Worm (Caenorhabditis elegans): ENCODE results near the gene pho-11.

The pho-11 gene

ce11 chrII:9974967-9975366 is 43.3 kb downstream of the pho-11 start, which contains the start of gene aakg-5 (continued):
- TF ChIP-seq nhr-90 (tag; optimal IDR thresholded peaks at IDR 0.05; ENCODE audit: poor library complexity): peak; percentile 85
- TF ChIP-seq nhr-12 (tag; optimal IDR thresholded peaks at IDR 0.05): no peak
- no peak for TF ChIP-seq vab-15 (tag; optimal IDR thresholded peaks at IDR 0.05)
- TF ChIP-seq C16A3.4 (tag; optimal IDR thresholded peaks at IDR 0.05): peak; percentile 56
- peak; percentile 90 for TF ChIP-seq rnt-1 (tag; optimal IDR thresholded peaks at IDR 0.05)
- TF ChIP-seq blmp-1 (tag; optimal IDR thresholded peaks at IDR 0.05): peak; percentile 86
- TF ChIP-seq hlh-4 (tag; optimal IDR thresholded peaks at IDR 0.05): no peak
- peak; percentile 79 for TF ChIP-seq nhr-11 (tag; optimal IDR thresholded peaks at IDR 0.05)
- peak; percentile 67 for TF ChIP-seq fos-1 (tag; optimal IDR thresholded peaks at IDR 0.05)
- peak in 1 of 2 experiments; percentile 87 for TF ChIP-seq mdl-1 (tag; optimal IDR thresholded peaks at IDR 0.05)
- no peak for TF ChIP-seq aha-1 (tag; optimal IDR thresholded peaks at IDR 0.05)
- peak; percentile 56 for TF ChIP-seq C04F5.9 (tag; optimal IDR thresholded peaks at IDR 0.05)
- TF ChIP-seq ces-1 (GFP tag; optimal IDR thresholded peaks at IDR 0.05): no peak
- peak; percentile 37; the same call in 1 of the 2 replicates for TF ChIP-seq ceh-88 (GFP tag; IDR thresholded peaks at IDR 0.05)
- TF ChIP-seq sptf-1 (tag; optimal IDR thresholded peaks at IDR 0.05): no peak
- TF ChIP-seq jun-1 (tag; optimal IDR thresholded peaks at IDR 0.05): peak; percentile 72

ce11 chrII:9976405-9976804 is 44.8 kb downstream of the pho-11 start, which contains the start of gene R53.8:
R53.8 (plus strand) TSS chrII:9976705.
- TF ChIP-seq sup-37 (GFP tag; optimal IDR thresholded peaks at IDR 0.05) (no peak), fkh-4 (tag; optimal IDR thresholded peaks at IDR 0.05; ENCODE audit: borderline replicate concordance) (no peak), unc-30 (tag; optimal IDR thresholded peaks at IDR 0.05) (no peak), isw-1 (GFP tag; IDR thresholded peaks at IDR 0.05) (no peak), F16B12.6 (tag; optimal IDR thresholded peaks at IDR 0.05) (no peak)

- no peak for TF ChIP-seq isw-1 (GFP tag; IDR thresholded peaks at IDR 0.05)
Observed at ce11 chrII:9980077-9980631, 48.5 kb downstream of the pho-11 start, which contains the start of gene ZK892.6. ZK892.6 (minus strand) TSS chrII:9980127.

- TF ChIP-seq nhr-20 (tag; optimal IDR thresholded peaks at IDR 0.05) (no peak), sox-4 (tag; optimal IDR thresholded peaks at IDR 0.05) (no peak), ama-1 (optimal IDR thresholded peaks at IDR 0.05) (no peak), efl-3 (GFP tag; optimal IDR thresholded peaks at IDR 0.05) (no peak), tlp-1 (tag; optimal IDR thresholded peaks at IDR 0.05) (no peak), skn-1 (tag; optimal IDR thresholded peaks at IDR 0.05) (no peak), swsn-7 (tag; optimal IDR thresholded peaks at IDR 0.05) (no peak), nhr-71 (tag; optimal IDR thresholded peaks at IDR 0.05) (no peak), fkh-4 (tag; optimal IDR thresholded peaks at IDR 0.05; ENCODE audit: borderline replicate concordance) (no peak), unc-86 (tag; optimal IDR thresholded peaks at IDR 0.05) (no peak), mdl-1 (tag; optimal IDR thresholded peaks at IDR 0.05) (no peak), fkh-8 (tag; optimal IDR thresholded peaks at IDR 0.05) (no peak), C16A3.4 (tag; optimal IDR thresholded peaks at IDR 0.05) (no peak), ces-1 (GFP tag; optimal IDR thresholded peaks at IDR 0.05) (no peak), snpc-4 (tag; optimal IDR thresholded peaks at IDR 0.05) (no peak), ztf-4 (tag; optimal IDR thresholded peaks at IDR 0.05) (no peak), ceh-82 (tag; optimal IDR thresholded peaks at IDR 0.05) (no peak), lin-39 (tag; optimal IDR thresholded peaks at IDR 0.05) (no peak)
Observed at ce11 chrII:9981760-9982159, 50.1 kb downstream of the pho-11 start, which contains the start of gene sdz-38. sdz-38 (minus strand) TSS chrII:9981860.

- TF ChIP-seq nhr-84 (tag; optimal IDR thresholded peaks at IDR 0.05) (no peak), lin-14 (GFP tag; optimal IDR thresholded peaks at IDR 0.05) (peak; percentile 23)
Observed at ce11 chrII:9982437-9982836, 50.8 kb downstream of the pho-11 start.

Measured in whole organism, L1 larva.